Fruit fly (Drosophila melanogaster): ENCODE measurements around the gene CG12288.

dm6 chr2L:16888574-16889376 lies 13.2 kb downstream of the CG12288 start:
- TF ChIP-seq Abd-B (GFP tag; optimal IDR thresholded peaks at IDR 0.05) (no peak), Ets97D (GFP tag; optimal IDR thresholded peaks at IDR 0.05) (no peak), CG15479 (GFP tag; optimal IDR thresholded peaks at IDR 0.05) (no peak), CG9876 (GFP tag; optimal IDR thresholded peaks at IDR 0.05) (no peak), tll (GFP tag; optimal IDR thresholded peaks at IDR 0.05) (no peak), CG8478 (optimal IDR thresholded peaks at IDR 0.05) (no peak), CG12104 (GFP tag; optimal IDR thresholded peaks at IDR 0.05) (no peak), slou (GFP tag; optimal IDR thresholded peaks at IDR 0.05) (no peak), CG31224 (GFP tag; IDR thresholded peaks at IDR 0.05) (no peak), psq (GFP tag; optimal IDR thresholded peaks at IDR 0.05) (no peak), MESR4 (GFP tag; optimal IDR thresholded peaks at IDR 0.05) (peak; percentile 86), br (optimal IDR thresholded peaks at IDR 0.05) (no peak), CG3726 (GFP tag; IDR thresholded peaks at IDR 0.05) (no peak), Mes4 (GFP tag; optimal IDR thresholded peaks at IDR 0.05) (no peak)

All from whole organism, embryonic.